Worm (Caenorhabditis elegans) whole organism, mixed stage, embryonic: ENCODE results near the gene inx-7.

ENCODE experiments used
- blmp-1 ChIP-seq: fragments of 150-350 bp; optimal IDR thresholded peaks from 2 replicates; lab custom pipeline; 2014; ENCODE audit warnings: missing biosample characterization, missing genetic modification characterization
- ceh-39 ChIP-seq: fragments of 150-350 bp; optimal IDR thresholded peaks from 2 replicates; lab custom pipeline; 2014; ENCODE audit warnings: missing biosample characterization, missing genetic modification characterization
- ces-1 ChIP-seq: fragments of 150-350 bp; optimal IDR thresholded peaks from 2 replicates; lab custom pipeline; 2014; ENCODE audit warnings: missing biosample characterization, missing genetic modification reagents, missing genetic modification characterization
- cnd-1 ChIP-seq: fragments of 200-800 bp; sonication (Bioruptor generic); optimal IDR thresholded peaks from 2 replicates; lab custom pipeline; 2018; ENCODE audit warnings: mild to moderate bottlenecking, missing genetic modification characterization, missing compliant biosample characterization
- drap-1 ChIP-seq: fragments of 200-800 bp; sonication (Bioruptor generic); optimal IDR thresholded peaks from 3 replicates; lab custom pipeline; 2018; ENCODE audit warnings: mild to moderate bottlenecking, missing genetic modification characterization, missing compliant biosample characterization
- elt-1 ChIP-seq: sonication (generic microtip); optimal IDR thresholded peaks from 2 replicates; lab custom pipeline; 2017; ENCODE audit warnings: missing genetic modification characterization, mild to moderate bottlenecking, missing compliant biosample characterization, antibody characterized with exemption, moderate library complexity, borderline replicate concordance; ENCODE audit not compliant: insufficient read depth
- flh-1 ChIP-seq: fragments of 200-800 bp; sonication (Bioruptor generic); optimal IDR thresholded peaks from 2 replicates; lab custom pipeline; 2018; ENCODE audit warnings: mild to moderate bottlenecking, missing genetic modification characterization, moderate library complexity, missing compliant biosample characterization
- ham-2 ChIP-seq: fragments of 200-800 bp; sonication (Bioruptor generic); optimal IDR thresholded peaks from 2 replicates; lab custom pipeline; 2018; ENCODE audit warnings: mild to moderate bottlenecking, missing genetic modification characterization, missing compliant biosample characterization
- hlh-1 ChIP-seq: fragments of 150-350 bp; optimal IDR thresholded peaks from 2 replicates; lab custom pipeline; 2014; ENCODE audit warnings: missing biosample characterization, missing genetic modification reagents, missing genetic modification characterization
- lin-13 ChIP-seq: fragments of 150-350 bp; optimal IDR thresholded peaks from 2 replicates; lab custom pipeline; 2014; ENCODE audit warnings: missing biosample characterization, missing genetic modification characterization
- lsy-2 ChIP-seq: fragments of 150-350 bp; optimal IDR thresholded peaks from 2 replicates; lab custom pipeline; 2014; ENCODE audit warnings: missing biosample characterization, missing genetic modification characterization
- mep-1 ChIP-seq: fragments of 150-350 bp; optimal IDR thresholded peaks from 2 replicates; lab custom pipeline; 2017; ENCODE audit warnings: missing biosample characterization, missing genetic modification reagents, missing genetic modification characterization, inconsistent platforms
- mls-2 ChIP-seq: sonication (generic microtip); optimal IDR thresholded peaks from 2 replicates; lab custom pipeline; 2016; ENCODE audit warnings: mild to moderate bottlenecking, missing genetic modification characterization, moderate library complexity, missing compliant biosample characterization
- nhr-12 ChIP-seq: fragments of 150-350 bp; optimal IDR thresholded peaks from 2 replicates; lab custom pipeline; 2014; ENCODE audit warnings: missing biosample characterization, missing genetic modification characterization
- nhr-2 ChIP-seq: fragments of 150-350 bp; optimal IDR thresholded peaks from 2 replicates; lab custom pipeline; 2014; ENCODE audit warnings: missing biosample characterization, missing genetic modification characterization
- nhr-237 ChIP-seq: fragments of 150-350 bp; optimal IDR thresholded peaks from 2 replicates; lab custom pipeline; 2014; ENCODE audit warnings: missing biosample characterization, missing genetic modification characterization
- nhr-28 ChIP-seq: fragments of 150-350 bp; optimal IDR thresholded peaks from 2 replicates; lab custom pipeline; 2014; ENCODE audit warnings: missing biosample characterization, missing genetic modification characterization
- nhr-76 ChIP-seq: sonication (generic microtip); optimal IDR thresholded peaks from 2 replicates; lab custom pipeline; 2017; ENCODE audit warnings: missing biosample characterization, missing genetic modification characterization
- pha-4 ChIP-seq: fragments of 150-350 bp; optimal IDR thresholded peaks from 2 replicates; lab custom pipeline; 2018; ENCODE audit warnings: missing biosample characterization, missing genetic modification reagents, missing genetic modification characterization
- snpc-4 ChIP-seq: fragments of 150-350 bp; optimal IDR thresholded peaks from 2 replicates; lab custom pipeline; 2014; ENCODE audit warnings: missing biosample characterization, missing genetic modification characterization
- sptf-1 ChIP-seq: sonication (generic microtip); optimal IDR thresholded peaks from 2 replicates; lab custom pipeline; 2017; ENCODE audit warnings: mild to moderate bottlenecking, missing genetic modification characterization, moderate library complexity, missing compliant biosample characterization
- tbx-8 ChIP-seq: fragments of 200-800 bp; sonication (Bioruptor generic); optimal IDR thresholded peaks from 2 replicates; lab custom pipeline; 2018; ENCODE audit warnings: mild to moderate bottlenecking, missing genetic modification characterization, moderate library complexity, missing compliant biosample characterization
- unc-39 ChIP-seq: fragments of 150-350 bp; optimal IDR thresholded peaks from 2 replicates; lab custom pipeline; 2014; ENCODE audit warnings: missing biosample characterization, missing genetic modification characterization
- unc-62 ChIP-seq: fragments of 150-350 bp; optimal IDR thresholded peaks from 2 replicates; lab custom pipeline; 2014; ENCODE audit warnings: missing biosample characterization, missing genetic modification reagents, missing genetic modification characterization
- zip-8 ChIP-seq: fragments of 150-350 bp; optimal IDR thresholded peaks from 2 replicates; lab custom pipeline; 2014; ENCODE audit warnings: missing biosample characterization, missing genetic modification characterization

inx-7 gene

DNA sequence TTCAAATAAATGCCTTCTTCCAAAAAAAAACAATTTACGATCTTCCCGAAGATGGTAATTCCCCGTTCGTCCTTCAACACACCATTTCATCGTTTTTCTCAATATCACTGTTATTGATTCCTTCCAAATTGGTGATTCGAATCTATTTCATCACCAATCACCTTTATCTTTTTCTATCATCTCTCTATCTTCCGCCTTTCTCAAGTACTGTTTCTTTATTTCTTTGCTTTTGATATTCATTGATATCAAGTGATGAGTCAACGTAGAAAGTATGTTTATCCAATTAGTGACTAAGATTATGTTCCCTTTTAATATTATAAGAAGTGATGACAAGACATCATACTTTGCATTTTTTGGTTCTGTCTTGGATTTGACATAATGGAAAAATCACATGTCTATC is 22.2 kb downstream of the inx-7 start:
- TF ChIP-seq ham-2 (no peak), elt-1 (tag; lab: Kevin White, UChicago) (peak; percentile 13)

- TF ChIP-seq unc-62 (GFP tag; lab: Kevin White, UChicago) (peak; percentile 63), ham-2 (no peak)
Measured at ce11 chrIV:5923112-5923511, 23.3 kb downstream of the inx-7 start.

DNA sequence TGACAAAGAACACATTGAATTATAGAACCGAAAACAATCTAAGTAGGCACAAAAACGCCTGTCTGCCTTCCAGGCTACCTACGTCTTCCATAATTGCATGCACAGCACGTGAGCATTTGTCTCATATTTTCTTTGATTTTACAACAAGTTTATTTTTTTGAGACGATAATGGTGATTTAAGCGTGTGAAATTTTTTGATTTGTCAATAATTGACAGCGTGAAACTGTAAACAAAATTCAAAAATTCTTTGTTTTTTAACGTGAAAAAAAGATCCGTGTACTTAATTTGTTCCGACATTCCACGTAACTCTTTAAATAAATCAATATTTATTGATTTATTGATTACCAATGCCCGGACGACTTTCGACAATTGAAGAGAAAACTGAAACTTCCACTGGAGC is 29.4 kb downstream of the inx-7 start, which contains the start of gene dhhc-13:
Gene dhhc-13 (plus strand): TSS at position 301 of the 400 bp plus-strand sequence.
- TF ChIP-seq unc-62 (GFP tag; lab: Kevin White, UChicago) = no peak
- TF ChIP-seq snpc-4 = no peak
- TF ChIP-seq mep-1 (tag; lab: Kevin White, UChicago) = no peak
- TF ChIP-seq elt-1 (tag; lab: Kevin White, UChicago) = no peak
- no peak for TF ChIP-seq nhr-76 (tag; lab: Kevin White, UChicago)
- no peak for TF ChIP-seq nhr-28 (tag; lab: Kevin White, UChicago)
- no peak for TF ChIP-seq nhr-237 (tag; lab: Kevin White, UChicago)
- no peak for TF ChIP-seq nhr-12 (tag; lab: Kevin White, UChicago)
- TF ChIP-seq sptf-1 (tag; lab: Kevin White, UChicago) = no peak
- TF ChIP-seq hlh-1 (tag; lab: Kevin White, UChicago) = no peak
- TF ChIP-seq zip-8 (tag; lab: Kevin White, UChicago) = no peak
- TF ChIP-seq tbx-8 (GFP tag; lab: Kevin White, UChicago) = no peak
- no peak for TF ChIP-seq ces-1 (GFP tag; lab: Kevin White, UChicago)
- no peak for TF ChIP-seq flh-1 (GFP tag; lab: Kevin White, UChicago)
- TF ChIP-seq cnd-1 = no peak
- no peak for TF ChIP-seq pha-4
- TF ChIP-seq, all 35 proteins: peak for 0

DNA sequence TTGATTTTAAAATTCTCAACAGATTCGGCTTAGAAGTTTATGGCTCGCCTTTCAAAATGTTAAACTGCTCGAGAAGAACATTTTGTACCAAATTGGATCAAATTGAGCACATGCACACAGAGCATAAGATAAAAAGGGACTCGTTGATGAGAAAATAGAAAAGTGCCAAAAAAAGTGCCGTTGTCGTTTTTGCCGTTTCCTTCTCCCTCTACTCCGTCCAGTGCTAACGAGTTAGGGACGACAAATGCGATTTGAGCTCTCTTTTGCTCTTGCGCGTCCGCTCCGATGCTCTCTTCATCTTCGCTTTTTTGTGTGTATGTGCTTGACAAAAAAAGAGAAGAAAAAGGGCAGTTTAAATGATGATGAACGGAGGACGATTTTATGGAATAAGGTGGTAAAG is 31.3 kb downstream of the inx-7 start:
- TF ChIP-seq ces-1 (GFP tag; lab: Kevin White, UChicago) (peak; percentile 76), elt-1 (tag; lab: Kevin White, UChicago) (no peak)

ce11 chrIV:5903305-5903778 is 43.1 kb downstream of the inx-7 start, which contains the start of gene H04M03.12:
Gene H04M03.12 (minus strand): TSS chrIV:5903355.
- TF ChIP-seq lsy-2 (tag; lab: Kevin White, UChicago) = no peak
- TF ChIP-seq unc-39 (tag; lab: Kevin White, UChicago) = no peak
- TF ChIP-seq nhr-76 (tag; lab: Kevin White, UChicago) = no peak
- TF ChIP-seq ceh-39 = no peak
- TF ChIP-seq drap-1 = no peak
- TF ChIP-seq unc-62 (GFP tag; lab: Kevin White, UChicago) = no peak
- TF ChIP-seq snpc-4 = no peak
- no peak for TF ChIP-seq zip-8 (tag; lab: Kevin White, UChicago)
- TF ChIP-seq, all 35 proteins: peak for 0

ce11 chrIV:5902730-5903129 is 43.7 kb downstream of the inx-7 start:
- TF ChIP-seq ceh-39 (no peak), cnd-1 (no peak), ces-1 (GFP tag; lab: Kevin White, UChicago) (peak; percentile 66)
- TF ChIP-seq, all 35 proteins: peak for 1

DNA sequence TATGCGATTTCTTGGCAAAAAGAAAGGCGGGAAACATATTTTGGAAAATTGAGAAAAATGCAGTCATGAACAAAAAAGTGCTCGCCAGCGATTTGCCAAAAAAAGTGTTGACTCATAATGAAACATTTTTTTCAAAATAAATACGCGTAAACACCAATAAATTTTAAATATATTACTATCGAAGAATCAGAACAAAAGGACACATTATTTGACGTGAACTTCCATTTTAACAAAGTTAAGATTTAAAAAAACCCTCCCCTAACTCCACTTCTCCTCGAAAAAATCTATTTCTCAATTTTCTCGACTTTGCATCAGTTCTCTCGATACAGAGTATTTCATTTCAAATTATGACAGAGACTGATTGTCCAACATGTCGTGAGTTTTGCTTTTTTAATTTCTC is 50.1 kb downstream of the inx-7 start, which contains the start of gene pck-3:
Gene pck-3 (plus strand): TSS at position 301 of the 400 bp plus-strand sequence.
- TF ChIP-seq nhr-2 (no peak), lsy-2 (tag; lab: Kevin White, UChicago) (no peak), lin-13 (tag; lab: Kevin White, UChicago) (no peak), sptf-1 (tag; lab: Kevin White, UChicago) (no peak), nhr-237 (tag; lab: Kevin White, UChicago) (no peak), pha-4 (no peak), mls-2 (tag; lab: Kevin White, UChicago) (no peak), nhr-28 (tag; lab: Kevin White, UChicago) (no peak), ces-1 (GFP tag; lab: Kevin White, UChicago) (no peak), blmp-1 (tag; lab: Kevin White, UChicago) (no peak)
